Fruit fly (Drosophila melanogaster): ENCODE data around the gene Apl.

The Apl gene

DNA sequence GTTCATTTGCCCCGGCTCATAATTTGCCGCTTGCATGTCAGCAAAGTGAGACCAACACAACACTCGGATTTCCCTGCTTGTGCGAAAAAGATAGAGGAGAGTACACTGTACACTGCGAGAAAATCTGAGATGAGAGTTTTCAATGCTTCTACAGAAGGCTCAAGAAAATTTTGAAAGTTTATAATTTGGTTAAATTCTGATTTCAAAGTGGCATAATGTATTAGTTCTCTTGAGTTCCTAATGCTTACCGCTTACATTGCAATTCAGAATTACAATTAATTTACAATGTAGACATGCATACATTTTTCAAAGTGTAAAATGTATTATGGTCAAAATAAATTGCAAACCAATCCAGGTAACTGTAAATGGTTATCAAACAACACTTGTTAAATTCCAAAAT, 48.0 kb downstream of the Apl start (continued):
- 0 out of 2 replicates have a peak, but pooled peaks have one; percentile 27 for TF ChIP-seq CG42726 (GFP tag; IDR thresholded peaks at IDR 0.05; ENCODE audit: partially characterized antibody)
- no peak for TF ChIP-seq CG8290 (GFP tag; optimal IDR thresholded peaks at IDR 0.05)
- TF ChIP-seq CG8290 (tag; optimal IDR thresholded peaks at IDR 0.05): no peak
- no peak for TF ChIP-seq br (optimal IDR thresholded peaks at IDR 0.05)
- TF ChIP-seq CG10979 (tag; optimal IDR thresholded peaks at IDR 0.05): peak; percentile 51
- no peak for TF ChIP-seq CG4328 (GFP tag; optimal IDR thresholded peaks at IDR 0.05)
- no peak for TF ChIP-seq Gug (GFP tag; IDR thresholded peaks at IDR 0.05)
- no peak for TF ChIP-seq da (GFP tag; optimal IDR thresholded peaks at IDR 0.05)
- no peak for TF ChIP-seq CG18011 (GFP tag; optimal IDR thresholded peaks at IDR 0.05)
- no peak for TF ChIP-seq Med (GFP tag)
- TF ChIP-seq PHDP (tag; optimal IDR thresholded peaks at IDR 0.05): no peak
- no peak for TF ChIP-seq Neu2 (GFP tag; optimal IDR thresholded peaks at IDR 0.05; ENCODE audit: borderline replicate concordance)
- peak; percentile 27 for TF ChIP-seq zen (tag; optimal IDR thresholded peaks at IDR 0.05)
- TF ChIP-seq Jarid2 (GFP tag; optimal IDR thresholded peaks at IDR 0.05): no peak
- TF ChIP-seq jumu (GFP tag; optimal IDR thresholded peaks at IDR 0.05): no peak
- TF ChIP-seq CG8089 (GFP tag; optimal IDR thresholded peaks at IDR 0.05): no peak
- no peak for TF ChIP-seq unc-4 (GFP tag; IDR thresholded peaks at IDR 0.05; ENCODE audit: partially characterized antibody)
- TF ChIP-seq Kr (GFP tag; optimal IDR thresholded peaks at IDR 0.05): no peak
- TF ChIP-seq Lhr (GFP tag; optimal IDR thresholded peaks at IDR 0.05): no peak
- no peak for TF ChIP-seq MBD-R2 (GFP tag; IDR thresholded peaks at IDR 0.05)
- TF ChIP-seq Bgb (GFP tag; IDR thresholded peaks at IDR 0.05; ENCODE audit: partially characterized antibody): no peak
- no peak for TF ChIP-seq al (GFP tag; IDR thresholded peaks at IDR 0.05)
- TF ChIP-seq repo (GFP tag; optimal IDR thresholded peaks at IDR 0.05): no peak
- no peak for TF ChIP-seq insv (GFP tag; optimal IDR thresholded peaks at IDR 0.05)
- no peak for TF ChIP-seq ap (GFP tag; IDR thresholded peaks at IDR 0.05)
- TF ChIP-seq chm (GFP tag; IDR thresholded peaks at IDR 0.05): no peak
- no peak for TF ChIP-seq sna (GFP tag; IDR thresholded peaks at IDR 0.05; ENCODE audit: partially characterized antibody)
- TF ChIP-seq CG13424 (tag; optimal IDR thresholded peaks at IDR 0.05): no peak
- TF ChIP-seq Oli (tag; optimal IDR thresholded peaks at IDR 0.05): peak; percentile 5
- no peak for TF ChIP-seq CG33213 (GFP tag; optimal IDR thresholded peaks at IDR 0.05)
- TF ChIP-seq CG13296 (GFP tag; optimal IDR thresholded peaks at IDR 0.05): no peak
- no peak for TF ChIP-seq CG3281 (GFP tag; optimal IDR thresholded peaks at IDR 0.05)
- TF ChIP-seq lov (optimal IDR thresholded peaks at IDR 0.05): no peak
- no peak for TF ChIP-seq lov (GFP tag; IDR thresholded peaks at IDR 0.05)
- no peak for TF ChIP-seq Ravus (GFP tag; IDR thresholded peaks at IDR 0.05)
- no peak for TF ChIP-seq ro (GFP tag; IDR thresholded peaks at IDR 0.05)
- no peak for TF ChIP-seq org-1 (GFP tag; optimal IDR thresholded peaks at IDR 0.05)
- peak; percentile 19 for TF ChIP-seq Asciz (GFP tag; optimal IDR thresholded peaks at IDR 0.05)
- no peak for TF ChIP-seq bowl (GFP tag; IDR thresholded peaks at IDR 0.05)
- TF ChIP-seq stc (GFP tag; IDR thresholded peaks at IDR 0.05): no peak
- TF ChIP-seq CG13123 (GFP tag; optimal IDR thresholded peaks at IDR 0.05): no peak
- no peak for TF ChIP-seq CG10431 (GFP tag; optimal IDR thresholded peaks at IDR 0.05)
- no peak for TF ChIP-seq CG2712 (tag; optimal IDR thresholded peaks at IDR 0.05)
- TF ChIP-seq z (GFP tag; IDR thresholded peaks at IDR 0.05): no peak
- TF ChIP-seq twi (tag; optimal IDR thresholded peaks at IDR 0.05): no peak
- no peak for TF ChIP-seq disco-r (GFP tag; optimal IDR thresholded peaks at IDR 0.05)
- no peak for TF ChIP-seq Nf-YA (GFP tag; IDR thresholded peaks at IDR 0.05)
- TF ChIP-seq row (GFP tag; IDR thresholded peaks at IDR 0.05): peak; percentile 28; the same call in 2 of the 3 replicates
- no peak for TF ChIP-seq CG17359 (tag; optimal IDR thresholded peaks at IDR 0.05)
- TF ChIP-seq gcm (GFP tag; optimal IDR thresholded peaks at IDR 0.05): no peak
- TF ChIP-seq CG31441 (GFP tag; IDR thresholded peaks at IDR 0.05): 0 out of 2 replicates have a peak, but pooled peaks have one; percentile 31
- peak; percentile 28 for TF ChIP-seq gem (tag; optimal IDR thresholded peaks at IDR 0.05)
- no peak for TF ChIP-seq sens-2 (GFP tag; IDR thresholded peaks at IDR 0.05)

Data from whole organism, embryonic.